Fruit fly (Drosophila melanogaster): ENCODE data around the gene gudu.

- TF ChIP-seq fd85E (GFP tag; optimal IDR thresholded peaks at IDR 0.05) (no peak), Eip93F (GFP tag; optimal IDR thresholded peaks at IDR 0.05) (no peak), net (GFP tag; optimal IDR thresholded peaks at IDR 0.05) (no peak), Hr4 (GFP tag; optimal IDR thresholded peaks at IDR 0.05) (no peak), pdm3 (GFP tag; optimal IDR thresholded peaks at IDR 0.05) (no peak), CG16779 (tag; optimal IDR thresholded peaks at IDR 0.05) (no peak), CG9139 (GFP tag; optimal IDR thresholded peaks at IDR 0.05) (no peak), topi (GFP tag; optimal IDR thresholded peaks at IDR 0.05) (no peak)
Measured at dm6 chr2L:7431861-7432601, 43.7 kb downstream of the gudu start.

All from whole organism, prepupa.